Worm (Caenorhabditis elegans) whole organism, young adult: ENCODE results near the gene fbxb-75.
A peak's percentile ranks its signal among the peaks of the same experiment; 100 is the strongest.

ENCODE experiments used
- B0019.2 ChIP-seq: fragments of 200-800 bp; sonication (Bioruptor generic); conservative IDR thresholded peaks from 2 replicates; pipeline ENCODE4 v1.3.6; 2022; ENCODE audit warnings: missing genetic modification reagents, missing genetic modification characterization, missing compliant biosample characterization
- B0261.1 ChIP-seq: sonication (generic microtip); optimal IDR thresholded peaks from 2 replicates; lab custom pipeline; 2016; ENCODE audit warnings: mild to moderate bottlenecking, missing genetic modification characterization, moderate library complexity, missing compliant biosample characterization
- F10E7.11 ChIP-seq: sonication (generic microtip); optimal IDR thresholded peaks from 2 replicates; lab custom pipeline; 2017; ENCODE audit warnings: mild to moderate bottlenecking, missing genetic modification characterization, moderate library complexity, missing compliant biosample characterization
- F33H1.4 ChIP-seq: fragments of 200-800 bp; sonication (Bioruptor generic); IDR thresholded peaks from 2 replicates; pipeline ENCODE4 v1.3.6; 2022; ENCODE audit warnings: missing genetic modification reagents, missing genetic modification characterization, missing compliant biosample characterization
- F52B5.7 ChIP-seq: sonication (generic microtip); optimal IDR thresholded peaks from 2 replicates; lab custom pipeline; 2016; ENCODE audit warnings: mild to moderate bottlenecking, missing genetic modification characterization, missing compliant biosample characterization
- F57A8.1 ChIP-seq: fragments of 200-800 bp; sonication (Bioruptor generic); optimal IDR thresholded peaks from 2 replicates; lab custom pipeline; 2018; ENCODE audit warnings: mild to moderate bottlenecking, missing genetic modification characterization, moderate library complexity, missing compliant biosample characterization
- K12H6.12 ChIP-seq: fragments of 200-800 bp; sonication (Bioruptor generic); optimal IDR thresholded peaks from 2 replicates; lab custom pipeline; 2018; ENCODE audit warnings: mild to moderate bottlenecking, missing genetic modification characterization, missing compliant biosample characterization
- T07F8.4 ChIP-seq: sonication (generic microtip); optimal IDR thresholded peaks from 2 replicates; lab custom pipeline; 2016; ENCODE audit warnings: mild to moderate bottlenecking, missing genetic modification characterization, moderate library complexity, missing compliant biosample characterization
- Y53G8AR.9 ChIP-seq: fragments of 200-800 bp; sonication (Bioruptor generic); conservative IDR thresholded peaks from 2 replicates; pipeline ENCODE4 v1.3.6; 2022; ENCODE audit warnings: missing genetic modification reagents, missing genetic modification characterization, missing compliant biosample characterization
- Y79H2A.3 ChIP-seq: fragments of 200-800 bp; sonication (Bioruptor generic); conservative IDR thresholded peaks from 2 replicates; pipeline ENCODE4 v1.3.6; 2022; ENCODE audit warnings: missing genetic modification reagents, missing genetic modification characterization, missing compliant biosample characterization
- Y95B8A.8 ChIP-seq: fragments of 200-800 bp; sonication (Bioruptor generic); IDR thresholded peaks from 2 replicates; pipeline ENCODE4 v1.3.6; 2022; ENCODE audit warnings: missing genetic modification reagents, missing genetic modification characterization, missing compliant biosample characterization
- akir-1 ChIP-seq: fragments of 200-800 bp; sonication (Bioruptor generic); optimal IDR thresholded peaks from 2 replicates; lab custom pipeline; 2018; ENCODE audit warnings: mild to moderate bottlenecking, missing genetic modification characterization, moderate library complexity, missing compliant biosample characterization
- attf-3 ChIP-seq: fragments of 200-800 bp; sonication (Bioruptor generic); conservative IDR thresholded peaks from 2 replicates; pipeline ENCODE4 v1.3.6; 2022; ENCODE audit warnings: missing genetic modification reagents, missing genetic modification characterization, missing compliant biosample characterization
- attf-6 ChIP-seq: fragments of 200-800 bp; sonication (Bioruptor generic); IDR thresholded peaks from 2 replicates; pipeline ENCODE4 v1.3.6; 2022; ENCODE audit warnings: missing genetic modification reagents, missing genetic modification characterization, missing compliant biosample characterization
- cebp-1 ChIP-seq, 2 experiments: fragments of 200-800 bp in 1 of 2; sonication (Bioruptor generic) in 1 of 2; sonication (generic microtip) in 1 of 2; IDR thresholded peaks in 1 of 2; optimal IDR thresholded peaks in 1 of 2; 2 replicates each; pipeline versions ENCODE4 v1.3.6 to Lab custom; 2017 to 2022; ENCODE audit warnings: missing compliant biosample characterization in 2 of 2, missing genetic modification characterization in 2 of 2, mild to moderate bottlenecking in 1 of 2, missing genetic modification reagents in 1 of 2, moderate library complexity in 1 of 2
- cebp-2 ChIP-seq: fragments of 200-800 bp; sonication (Bioruptor generic); IDR thresholded peaks from 2 replicates; pipeline ENCODE4 v1.3.6; 2022; ENCODE audit warnings: missing genetic modification characterization, missing compliant biosample characterization
- ceh-100 ChIP-seq: fragments of 200-800 bp; sonication (Bioruptor generic); IDR thresholded peaks from 2 replicates; pipeline ENCODE4 v1.3.6; 2022; ENCODE audit warnings: missing genetic modification reagents, missing genetic modification characterization, missing compliant biosample characterization
- dpl-1 ChIP-seq: fragments of 150-350 bp; optimal IDR thresholded peaks from 2 replicates; lab custom pipeline; 2014; ENCODE audit warnings: missing biosample characterization, missing genetic modification reagents, missing genetic modification characterization
- egl-44 ChIP-seq: fragments of 200-800 bp; sonication (Bioruptor generic); IDR thresholded peaks from 2 replicates; pipeline ENCODE4 v1.3.6; 2022; ENCODE audit warnings: missing genetic modification reagents, missing genetic modification characterization, missing compliant biosample characterization
- egrh-3 ChIP-seq: fragments of 200-800 bp; sonication (Bioruptor generic); IDR thresholded peaks from 2 replicates; pipeline ENCODE4 v1.3.6; 2022; ENCODE audit warnings: missing genetic modification reagents, missing genetic modification characterization, missing compliant biosample characterization
- ets-4 ChIP-seq: fragments of 200-800 bp; sonication (Bioruptor generic); optimal IDR thresholded peaks from 2 replicates; lab custom pipeline; 2018; ENCODE audit warnings: mild to moderate bottlenecking, missing genetic modification characterization, missing compliant biosample characterization
- gei-17 ChIP-seq: fragments of 200-800 bp; sonication (Bioruptor generic); optimal IDR thresholded peaks from 2 replicates; lab custom pipeline; 2018; ENCODE audit warnings: mild to moderate bottlenecking, missing genetic modification characterization, missing compliant biosample characterization
- him-1 ChIP-seq: sonication (generic microtip); optimal IDR thresholded peaks from 2 replicates; lab custom pipeline; 2016; ENCODE audit warnings: missing genotype, missing genetic modification reagents, missing genetic modification characterization, missing compliant biosample characterization
- hmg-20 ChIP-seq: fragments of 200-800 bp; sonication (Bioruptor generic); IDR thresholded peaks from 2 replicates; pipeline ENCODE4 v1.3.6; 2022; ENCODE audit warnings: missing genetic modification reagents, missing genetic modification characterization, missing compliant biosample characterization
- lag-1 ChIP-seq: fragments of 200-800 bp; sonication (Bioruptor generic); IDR thresholded peaks from 2 replicates; pipeline ENCODE4 v1.3.6; 2022; ENCODE audit warnings: missing genetic modification reagents, missing genetic modification characterization, missing compliant biosample characterization
- let-607 ChIP-seq, 2 experiments: fragments of 200-800 bp in 1 of 2; sonication (Bioruptor generic) in 1 of 2; sonication (generic microtip) in 1 of 2; optimal IDR thresholded peaks; 2 replicates each; lab custom pipeline; 2016 to 2018; ENCODE audit warnings: mild to moderate bottlenecking in 2 of 2, missing compliant biosample characterization in 2 of 2, missing genetic modification characterization in 2 of 2, moderate library complexity in 2 of 2, missing genotype in 1 of 2
- lin-40 ChIP-seq: sonication (generic microtip); optimal IDR thresholded peaks from 2 replicates; lab custom pipeline; 2016; ENCODE audit warnings: missing genetic modification characterization, mild to moderate bottlenecking, missing compliant biosample characterization, missing genotype, missing genetic modification reagents
- lir-1 ChIP-seq: fragments of 200-800 bp; sonication (Bioruptor generic); conservative IDR thresholded peaks from 2 replicates; pipeline ENCODE4 v1.3.6; 2022; ENCODE audit warnings: missing genetic modification reagents, missing genetic modification characterization, missing compliant biosample characterization
- madf-8 ChIP-seq: fragments of 200-800 bp; sonication (Bioruptor generic); conservative IDR thresholded peaks from 2 replicates; pipeline ENCODE4 v1.3.6; 2022; ENCODE audit warnings: missing genetic modification reagents, missing genetic modification characterization, missing compliant biosample characterization
- mxl-1 ChIP-seq: sonication (generic microtip); optimal IDR thresholded peaks from 2 replicates; lab custom pipeline; 2016; ENCODE audit warnings: missing genetic modification characterization, missing compliant biosample characterization
- nfya-1 ChIP-seq: sonication (generic microtip); optimal IDR thresholded peaks from 2 replicates; lab custom pipeline; 2017; ENCODE audit warnings: antibody characterized with exemption, missing compliant biosample characterization, missing genetic modification characterization, borderline replicate concordance; ENCODE audit not compliant: insufficient read depth
- nhr-80 ChIP-seq: sonication (generic microtip); optimal IDR thresholded peaks from 2 replicates; lab custom pipeline; 2016; ENCODE audit warnings: missing genetic modification characterization, missing compliant biosample characterization
- nhr-90 ChIP-seq: sonication (generic microtip); optimal IDR thresholded peaks from 2 replicates; lab custom pipeline; 2016; ENCODE audit warnings: missing genotype, mild to moderate bottlenecking, missing genetic modification characterization, missing compliant biosample characterization
- pha-4 ChIP-seq: fragments of 150-350 bp; sonication (generic microtip); optimal IDR thresholded peaks from 2 replicates; lab custom pipeline; 2014; ENCODE audit warnings: missing biosample characterization, missing genetic modification reagents, missing genetic modification characterization
- repo-1 ChIP-seq: sonication (generic microtip); optimal IDR thresholded peaks from 2 replicates; lab custom pipeline; 2017; ENCODE audit warnings: mild to moderate bottlenecking, missing genetic modification characterization, missing compliant biosample characterization
- rpc-1 ChIP-seq, 2 experiments: fragments of 150-350 bp in 1 of 2; sonication (generic microtip) in 1 of 2; optimal IDR thresholded peaks; 2 replicates each; lab custom pipeline; 2014 to 2018; ENCODE audit warnings: missing biosample characterization in 1 of 2, missing genetic modification characterization in 1 of 2, missing genetic modification reagents in 1 of 2, missing genotype in 1 of 2
- sdz-38 ChIP-seq: sonication (generic microtip); optimal IDR thresholded peaks from 2 replicates; lab custom pipeline; 2016; ENCODE audit warnings: missing genotype, missing genetic modification characterization, missing compliant biosample characterization
- snpc-1.1 ChIP-seq: sonication (generic microtip); optimal IDR thresholded peaks from 2 replicates; lab custom pipeline; 2017; ENCODE audit warnings: missing genetic modification characterization, mild to moderate bottlenecking, missing compliant biosample characterization, antibody characterized with exemption, moderate library complexity, missing genotype, missing genetic modification reagents; ENCODE audit not compliant: insufficient read depth
- sptf-2 ChIP-seq: fragments of 200-800 bp; sonication (Bioruptor generic); optimal IDR thresholded peaks from 2 replicates; lab custom pipeline; 2018; ENCODE audit warnings: mild to moderate bottlenecking, missing genetic modification characterization, missing compliant biosample characterization
- tbp1 ChIP-seq: fragments of 200-800 bp; sonication (Bioruptor generic); optimal IDR thresholded peaks from 2 replicates; lab custom pipeline; 2018; ENCODE audit warnings: mild to moderate bottlenecking, missing genetic modification characterization, missing compliant biosample characterization
- tlf-1 ChIP-seq: fragments of 200-800 bp; sonication (Bioruptor generic); optimal IDR thresholded peaks from 2 replicates; lab custom pipeline; 2018; ENCODE audit warnings: mild to moderate bottlenecking, missing genetic modification characterization, missing compliant biosample characterization
- unc-130 ChIP-seq: sonication (generic microtip); optimal IDR thresholded peaks from 2 replicates; lab custom pipeline; 2016; ENCODE audit warnings: missing genetic modification reagents, missing genetic modification characterization, missing compliant biosample characterization
- ztf-18 ChIP-seq: sonication (generic microtip); optimal IDR thresholded peaks from 2 replicates; lab custom pipeline; 2016; ENCODE audit warnings: missing genotype, mild to moderate bottlenecking, missing genetic modification characterization, missing compliant biosample characterization
- ztf-25 ChIP-seq: fragments of 200-800 bp; sonication (Bioruptor generic); IDR thresholded peaks from 2 replicates; pipeline ENCODE4 v1.3.6; 2022; ENCODE audit warnings: missing genetic modification reagents, missing genetic modification characterization, missing compliant biosample characterization
- ztf-3 ChIP-seq: fragments of 200-800 bp; sonication (Bioruptor generic); optimal IDR thresholded peaks from 2 replicates; lab custom pipeline; 2018; ENCODE audit warnings: mild to moderate bottlenecking, missing genetic modification characterization, missing compliant biosample characterization
- ztf-6 ChIP-seq: fragments of 200-800 bp; sonication (Bioruptor generic); IDR thresholded peaks from 2 replicates; pipeline ENCODE4 v1.3.6; 2022; ENCODE audit warnings: missing genetic modification reagents, missing genetic modification characterization, missing compliant biosample characterization

The fbxb-75 gene

ce11 chrIV:4468046-4468727 is 27.2 kb upstream of the fbxb-75 start:
- peak; percentile 68 for TF ChIP-seq Y95B8A.8 (GFP tag; lab: Robert Waterston, UW)
- peak; percentile 70 for TF ChIP-seq pha-4
- TF ChIP-seq gei-17 = no peak
- no peak for TF ChIP-seq akir-1 (GFP tag; lab: Kevin White, UChicago)
- TF ChIP-seq mxl-1 = no peak
- TF ChIP-seq nhr-90 = peak; percentile 65
- no peak for TF ChIP-seq T07F8.4
- no peak for TF ChIP-seq lag-1
- TF ChIP-seq unc-130 = no peak
- TF ChIP-seq lin-40 (tag; lab: Kevin White, UChicago) = peak; percentile 65
- TF ChIP-seq him-1 = peak; percentile 48
- peak; percentile 41 for TF ChIP-seq K12H6.12 (tag; lab: Kevin White, UChicago)
- peak; percentile 60 for TF ChIP-seq tbp1 (GFP tag; lab: Kevin White, UChicago)
- no peak for TF ChIP-seq rpc-1 (optimal IDR thresholded peaks at IDR 0.05; lab: Kevin White, UChicago)
- no peak for TF ChIP-seq rpc-1 (tag; optimal IDR thresholded peaks at IDR 0.05; lab: Kevin White, UChicago)
- TF ChIP-seq madf-8 (GFP tag; lab: Robert Waterston, UW) = peak; percentile 59
- peak; percentile 42; the same call in 1 of the 2 replicates for TF ChIP-seq cebp-1 (GFP tag; IDR thresholded peaks at IDR 0.05; lab: Robert Waterston, UW)
- TF ChIP-seq cebp-1 (tag; optimal IDR thresholded peaks at IDR 0.05; lab: Kevin White, UChicago) = peak; percentile 81
- no peak for TF ChIP-seq sdz-38 (tag; lab: Kevin White, UChicago)
- TF ChIP-seq F52B5.7 (tag; lab: Kevin White, UChicago) = peak; percentile 50
- TF ChIP-seq ztf-18 (tag; lab: Kevin White, UChicago) = peak; percentile 36
- TF ChIP-seq nhr-80 (tag; lab: Kevin White, UChicago) = no peak
- no peak for TF ChIP-seq attf-3 (GFP tag; lab: Robert Waterston, UW)
- no peak; the same call in 1 of the 2 replicates for TF ChIP-seq ztf-6 (GFP tag; lab: Robert Waterston, UW)
- TF ChIP-seq dpl-1 (GFP tag; lab: Kevin White, UChicago) = no peak
- TF ChIP-seq sptf-2 (GFP tag; lab: Kevin White, UChicago) = no peak
- no peak for TF ChIP-seq ceh-100 (GFP tag; lab: Robert Waterston, UW)
- peak; percentile 7 to 43 for TF ChIP-seq let-607 (tag; optimal IDR thresholded peaks at IDR 0.05; lab: Kevin White, UChicago)
- peak; percentile 95 for TF ChIP-seq repo-1 (tag; lab: Kevin White, UChicago)
- TF ChIP-seq tlf-1 = peak; percentile 69
- no peak for TF ChIP-seq B0261.1 (tag; lab: Kevin White, UChicago)
- TF ChIP-seq B0019.2 (GFP tag; lab: Robert Waterston, UW) = 0 out of 2 replicates have a peak, but pooled peaks have one; percentile 29
- peak; percentile 85 for TF ChIP-seq F33H1.4 (GFP tag; lab: Robert Waterston, UW)
- no peak for TF ChIP-seq F10E7.11 (tag; lab: Kevin White, UChicago)
- TF ChIP-seq ztf-25 (GFP tag; lab: Robert Waterston, UW) = no peak
- TF ChIP-seq snpc-1.1 (tag; lab: Kevin White, UChicago) = peak; percentile 18
- TF ChIP-seq cebp-2 = no peak
- no peak; the same call in 1 of the 2 replicates for TF ChIP-seq Y79H2A.3 (GFP tag; lab: Robert Waterston, UW)
- TF ChIP-seq nfya-1 (tag; lab: Kevin White, UChicago) = no peak
- no peak for TF ChIP-seq egl-44 (GFP tag; lab: Robert Waterston, UW)
- peak; percentile 75 for TF ChIP-seq Y53G8AR.9 (GFP tag; lab: Robert Waterston, UW)
- TF ChIP-seq hmg-20 (GFP tag; lab: Robert Waterston, UW) = no peak
- peak; percentile 55 for TF ChIP-seq egrh-3 (GFP tag; lab: Robert Waterston, UW)
- TF ChIP-seq F57A8.1 (GFP tag; lab: Kevin White, UChicago) = no peak
- TF ChIP-seq lir-1 = no peak
- TF ChIP-seq attf-6 = no peak
- TF ChIP-seq ets-4 (GFP tag; lab: Kevin White, UChicago) = peak; percentile 42
- peak; percentile 12 for TF ChIP-seq ztf-3 (GFP tag; lab: Kevin White, UChicago)
